Worm (Caenorhabditis elegans) whole organism, L2 larva: ENCODE data around the gene T08G2.2.

ENCODE experiments used
- F13H6.1 ChIP-seq: sonication (generic microtip); optimal IDR thresholded peaks from 2 replicates; lab custom pipeline; 2016; ENCODE audit warnings: missing genetic modification characterization, missing compliant biosample characterization
- mdl-1 ChIP-seq, 2 experiments: fragments of 150-350 bp in 1 of 2; sonication (generic microtip) in 1 of 2; optimal IDR thresholded peaks; 2 replicates each; lab custom pipeline; 2017; ENCODE audit warnings: missing biosample characterization in 2 of 2, missing genetic modification characterization in 2 of 2
- sem-4 ChIP-seq: fragments of 150-350 bp; optimal IDR thresholded peaks from 2 replicates; lab custom pipeline; 2014; ENCODE audit warnings: missing biosample characterization, missing genetic modification reagents, missing genetic modification characterization
- snpc-4 ChIP-seq: fragments of 150-350 bp; optimal IDR thresholded peaks from 2 replicates; lab custom pipeline; 2014; ENCODE audit warnings: missing biosample characterization, missing genetic modification characterization
- unc-39 ChIP-seq: fragments of 150-350 bp; optimal IDR thresholded peaks from 2 replicates; lab custom pipeline; 2014; ENCODE audit warnings: missing biosample characterization, missing genetic modification characterization
- unc-62 ChIP-seq: fragments of 150-350 bp; optimal IDR thresholded peaks from 2 replicates; lab custom pipeline; 2014; ENCODE audit warnings: missing biosample characterization, missing genetic modification reagents, missing genetic modification characterization

- TF ChIP-seq snpc-4 (no peak), unc-62 (GFP tag; lab: Kevin White, UChicago) (no peak), F13H6.1 (tag; lab: Kevin White, UChicago) (no peak), unc-39 (tag; lab: Kevin White, UChicago) (no peak), mdl-1 (tag; optimal IDR thresholded peaks at IDR 0.05; lab: Kevin White, UChicago) (no peak), sem-4 (tag; lab: Kevin White, UChicago) (no peak)
These were observed 33.9 kb upstream of the T08G2.2 start, which contains the start of gene T25G12.13 for ce11 chrX:17243053-17243452.
